6 worm cellular contexts compared by ENCODE assay signal in the genomic region with DNA sequence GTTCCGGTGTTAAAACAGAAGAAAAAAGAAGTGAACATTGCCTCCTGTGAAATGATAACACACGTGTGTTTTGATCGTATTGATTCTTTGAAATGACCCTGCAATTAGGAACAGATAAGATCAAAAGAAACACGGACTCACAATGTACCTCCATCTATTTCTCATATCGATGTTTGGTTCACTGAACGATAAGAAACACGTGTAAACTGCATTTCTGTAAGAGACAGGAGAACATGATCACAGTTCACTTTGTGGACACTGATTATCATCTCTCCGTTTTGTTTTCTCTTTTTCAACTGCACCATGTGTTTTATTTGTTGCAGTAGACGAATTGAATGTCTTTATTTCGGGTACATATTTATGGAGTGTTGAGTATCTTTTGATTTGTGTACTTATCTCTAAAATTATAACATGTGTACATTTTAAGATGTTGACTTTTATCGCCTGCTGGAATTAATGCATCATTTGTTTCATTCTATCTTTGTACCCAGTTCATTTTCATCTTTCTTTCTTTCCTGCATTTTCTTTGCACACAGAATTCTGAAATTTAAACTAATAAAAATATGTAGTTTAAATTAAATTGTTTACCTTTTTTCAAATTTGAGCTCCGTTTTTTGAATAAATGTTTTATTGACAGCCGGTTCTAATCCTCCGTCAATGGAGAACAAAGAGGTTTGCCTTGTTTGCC.
TF ChIP-seq lines count a peak whose summit lies in the region.

H12C20.7 (minus strand) TSS at position 188 of the 688 bp plus-strand sequence.
nhr-68 (plus strand) TSS at position 638 of the 688 bp plus-strand sequence.

TF ChIP-seq in whole organism, L1 larva, 84 proteins besides CTCF, POLR2A, EP300 and RAD21 (continued from another document and continues in another):
- TF ChIP-seq sptf-1 (tag; optimal IDR thresholded peaks at IDR 0.05; lab: Kevin White, UChicago) (no peak), elt-3 (tag; optimal IDR thresholded peaks at IDR 0.05; lab: Kevin White, UChicago) (peak; percentile 84 to 99 (median 93)), lin-39 (tag; optimal IDR thresholded peaks at IDR 0.05; lab: Kevin White, UChicago) (peak; percentile 59), sox-4 (tag; optimal IDR thresholded peaks at IDR 0.05; lab: Kevin White, UChicago) (no peak), zip-4 (GFP tag; optimal IDR thresholded peaks at IDR 0.05; lab: Kevin White, UChicago) (peak; percentile 51), mab-9 (GFP tag; IDR thresholded peaks at IDR 0.05; lab: Robert Waterston, UW) (peak; percentile 44; the same call in 1 of the 2 replicates), nhr-28 (tag; optimal IDR thresholded peaks at IDR 0.05; lab: Kevin White, UChicago) (no peak), ces-1 (GFP tag; optimal IDR thresholded peaks at IDR 0.05; lab: Kevin White, UChicago) (no peak), nhr-19 (GFP tag; conservative IDR thresholded peaks at IDR 0.05; lab: Robert Waterston, UW) (peak; percentile 90), pax-3 (tag; optimal IDR thresholded peaks at IDR 0.05; lab: Kevin White, UChicago) (no peak), ceh-90 (tag; optimal IDR thresholded peaks at IDR 0.05; lab: Kevin White, UChicago) (no peak), nhr-76 (tag; optimal IDR thresholded peaks at IDR 0.05; lab: Kevin White, UChicago) (no peak), grh-1 (GFP tag; IDR thresholded peaks at IDR 0.05; lab: Robert Waterston, UW) (peak; percentile 82), blmp-1 (tag; optimal IDR thresholded peaks at IDR 0.05; lab: Kevin White, UChicago) (peak; percentile 76), hpl-2 (GFP tag; optimal IDR thresholded peaks at IDR 0.05; lab: Kevin White, UChicago) (peak; percentile 46), lin-35 (GFP tag; optimal IDR thresholded peaks at IDR 0.05; lab: Kevin White, UChicago) (peak in 1 of 2 experiments; percentile 85), fkh-10 (GFP tag; optimal IDR thresholded peaks at IDR 0.05; lab: Kevin White, UChicago) (no peak), aha-1 (tag; optimal IDR thresholded peaks at IDR 0.05; lab: Kevin White, UChicago) (no peak), aly-2 (tag; optimal IDR thresholded peaks at IDR 0.05; lab: Kevin White, UChicago) (no peak), elt-2 (tag; optimal IDR thresholded peaks at IDR 0.05; lab: Kevin White, UChicago) (peak; percentile 99)

TF ChIP-seq in whole organism, L2 larva, 48 proteins besides CTCF, POLR2A, EP300 and RAD21 (continued from another document and continues in another):
- TF ChIP-seq nhr-21 (tag; optimal IDR thresholded peaks at IDR 0.05; lab: Kevin White, UChicago), result peak; percentile 99
- peak; percentile 27 for TF ChIP-seq elt-1 (tag; optimal IDR thresholded peaks at IDR 0.05; lab: Kevin White, UChicago)
- TF ChIP-seq mab-5 (tag; optimal IDR thresholded peaks at IDR 0.05; lab: Kevin White, UChicago), result no peak
- peak; percentile 82 for TF ChIP-seq Y55F3AM.14 (GFP tag; optimal IDR thresholded peaks at IDR 0.05; lab: Kevin White, UChicago)
- TF ChIP-seq C34F6.9 (tag; optimal IDR thresholded peaks at IDR 0.05; lab: Kevin White, UChicago), result peak; percentile 49
- no peak for TF ChIP-seq nhr-12 (tag; optimal IDR thresholded peaks at IDR 0.05; lab: Kevin White, UChicago)
- TF ChIP-seq nhr-6 (tag; optimal IDR thresholded peaks at IDR 0.05; lab: Kevin White, UChicago), result peak; percentile 71
- no peak for TF ChIP-seq nhr-25 (tag; optimal IDR thresholded peaks at IDR 0.05; lab: Kevin White, UChicago)
- peak; percentile 45 for TF ChIP-seq ceh-16 (tag; optimal IDR thresholded peaks at IDR 0.05; lab: Kevin White, UChicago)
- TF ChIP-seq nhr-11 (tag; optimal IDR thresholded peaks at IDR 0.05; lab: Kevin White, UChicago), result peak; percentile 4
- no peak for TF ChIP-seq nhr-77 (tag; optimal IDR thresholded peaks at IDR 0.05; lab: Kevin White, UChicago)
- TF ChIP-seq sma-9 (GFP tag; optimal IDR thresholded peaks at IDR 0.05; lab: Kevin White, UChicago), result peak; percentile 100
- peak; percentile 32 for TF ChIP-seq sma-9 (tag; optimal IDR thresholded peaks at IDR 0.05; lab: Kevin White, UChicago)
- TF ChIP-seq egl-27 (tag; optimal IDR thresholded peaks at IDR 0.05; lab: Kevin White, UChicago), result peak; percentile 67
- TF ChIP-seq sma-3 (GFP tag; optimal IDR thresholded peaks at IDR 0.05; lab: Kevin White, UChicago), result peak; percentile 99
- peak; percentile 47 for TF ChIP-seq lin-13 (GFP tag; optimal IDR thresholded peaks at IDR 0.05; lab: Kevin White, UChicago)
- TF ChIP-seq ztf-11 (tag; optimal IDR thresholded peaks at IDR 0.05; lab: Kevin White, UChicago), result no peak
- peak; percentile 97 for TF ChIP-seq F13H6.1 (tag; optimal IDR thresholded peaks at IDR 0.05; lab: Kevin White, UChicago)
- peak; percentile 63 for TF ChIP-seq gmeb-1 (tag; optimal IDR thresholded peaks at IDR 0.05; lab: Kevin White, UChicago)
- TF ChIP-seq blmp-1 (tag; optimal IDR thresholded peaks at IDR 0.05; lab: Kevin White, UChicago; ENCODE audit: insufficient read depth), result peak; percentile 85
- peak; percentile 97 for TF ChIP-seq nhr-10 (tag; optimal IDR thresholded peaks at IDR 0.05; lab: Kevin White, UChicago)

TF ChIP-seq in whole organism, L3 larva, 47 proteins besides CTCF, POLR2A, EP300 and RAD21 (continued from another document and continues in another):
- TF ChIP-seq nfya-1 (tag; optimal IDR thresholded peaks at IDR 0.05; lab: Kevin White, UChicago; ENCODE audit: insufficient read depth) (peak; percentile 65), R02D3.7 (tag; optimal IDR thresholded peaks at IDR 0.05; lab: Kevin White, UChicago) (peak; percentile 50), ceh-9 (tag; optimal IDR thresholded peaks at IDR 0.05; lab: Kevin White, UChicago) (no peak), ceh-28 (tag; optimal IDR thresholded peaks at IDR 0.05; lab: Kevin White, UChicago) (peak; percentile 52), egl-27 (tag; optimal IDR thresholded peaks at IDR 0.05; lab: Kevin White, UChicago) (peak; percentile 72), mdl-1 (tag; optimal IDR thresholded peaks at IDR 0.05; lab: Kevin White, UChicago) (peak; percentile 76), unc-39 (tag; optimal IDR thresholded peaks at IDR 0.05; lab: Kevin White, UChicago) (no peak), elt-3 (tag; optimal IDR thresholded peaks at IDR 0.05; lab: Kevin White, UChicago) (peak in 2 of 3 experiments; percentile 75 to 77), nhr-23 (tag; optimal IDR thresholded peaks at IDR 0.05; lab: Kevin White, UChicago) (peak; percentile 93), zag-1 (tag; optimal IDR thresholded peaks at IDR 0.05; lab: Kevin White, UChicago) (no peak), tbx-2 (tag; optimal IDR thresholded peaks at IDR 0.05; lab: Kevin White, UChicago) (peak; percentile 87), daf-12 (tag; optimal IDR thresholded peaks at IDR 0.05; lab: Kevin White, UChicago) (no peak), eor-1 (tag; optimal IDR thresholded peaks at IDR 0.05; lab: Kevin White, UChicago) (no peak), fkh-2 (tag; optimal IDR thresholded peaks at IDR 0.05; lab: Kevin White, UChicago) (no peak), fkh-10 (GFP tag; optimal IDR thresholded peaks at IDR 0.05; lab: Kevin White, UChicago) (no peak), pha-4 (tag; optimal IDR thresholded peaks at IDR 0.05; lab: Kevin White, UChicago) (peak; percentile 95), nhr-77 (tag; optimal IDR thresholded peaks at IDR 0.05; lab: Kevin White, UChicago) (peak; percentile 31), fos-1 (tag; optimal IDR thresholded peaks at IDR 0.05; lab: Kevin White, UChicago) (peak; percentile 60), lsy-12 (tag; optimal IDR thresholded peaks at IDR 0.05; lab: Kevin White, UChicago) (peak; percentile 95), nhr-28 (tag; optimal IDR thresholded peaks at IDR 0.05; lab: Kevin White, UChicago) (peak; percentile 48), nhr-43 (tag; optimal IDR thresholded peaks at IDR 0.05; lab: Kevin White, UChicago; ENCODE audit: poor library complexity, severe bottlenecking) (peak; percentile 99)

TF ChIP-seq in whole organism, L4 larva, 104 proteins besides CTCF, POLR2A, EP300 and RAD21 (continued from another document and continues in another):
- TF ChIP-seq nhr-237 (tag; optimal IDR thresholded peaks at IDR 0.05; lab: Kevin White, UChicago), result no peak
- peak; percentile 75 for TF ChIP-seq mxl-2 (GFP tag; conservative IDR thresholded peaks at IDR 0.05; lab: Robert Waterston, UW)
- TF ChIP-seq lin-29 (GFP tag; IDR thresholded peaks at IDR 0.05; lab: Robert Waterston, UW), result peak; percentile 66; the same call in 1 of the 2 replicates
- TF ChIP-seq hmg-1.1 (GFP tag; IDR thresholded peaks at IDR 0.05; lab: Robert Waterston, UW), result no peak
- TF ChIP-seq F26F4.8 (GFP tag; conservative IDR thresholded peaks at IDR 0.05; lab: Robert Waterston, UW), result no peak
- no peak for TF ChIP-seq snpc-1.2 (GFP tag; IDR thresholded peaks at IDR 0.05; lab: Robert Waterston, UW)
- peak; percentile 96 for TF ChIP-seq hlh-30 (tag; optimal IDR thresholded peaks at IDR 0.05; lab: Kevin White, UChicago; ENCODE audit: insufficient read depth)
- peak; percentile 21 for TF ChIP-seq fos-1 (tag; optimal IDR thresholded peaks at IDR 0.05; lab: Kevin White, UChicago)
- peak; percentile 90 for TF ChIP-seq duxl-1 (tag; optimal IDR thresholded peaks at IDR 0.05; lab: Kevin White, UChicago; ENCODE audit: poor library complexity)
- TF ChIP-seq spr-1 (tag; optimal IDR thresholded peaks at IDR 0.05; lab: Kevin White, UChicago), result peak; percentile 86
- peak; percentile 38 for TF ChIP-seq rbr-2 (tag; optimal IDR thresholded peaks at IDR 0.05; lab: Kevin White, UChicago)
- TF ChIP-seq php-3 (GFP tag; IDR thresholded peaks at IDR 0.05; lab: Robert Waterston, UW), result peak; percentile 97
- peak; percentile 86; the same call in 1 of the 2 replicates for TF ChIP-seq nhr-42 (GFP tag; IDR thresholded peaks at IDR 0.05; lab: Robert Waterston, UW)
- peak; percentile 84 for TF ChIP-seq T20F7.1 (GFP tag; optimal IDR thresholded peaks at IDR 0.05; lab: Kevin White, UChicago)
- TF ChIP-seq mep-1 (tag; optimal IDR thresholded peaks at IDR 0.05; lab: Kevin White, UChicago), result peak; percentile 85
- TF ChIP-seq lin-39 (tag; optimal IDR thresholded peaks at IDR 0.05; lab: Kevin White, UChicago), result no peak
- peak; percentile 98 for TF ChIP-seq gei-8 (GFP tag; optimal IDR thresholded peaks at IDR 0.05; lab: Kevin White, UChicago)
- no peak for TF ChIP-seq Y5F2A.4 (GFP tag; optimal IDR thresholded peaks at IDR 0.05; lab: Kevin White, UChicago)
- no peak for TF ChIP-seq snpc-4 (tag; optimal IDR thresholded peaks at IDR 0.05; lab: Kevin White, UChicago)
- peak; percentile 89 for TF ChIP-seq T26A8.4 (GFP tag; IDR thresholded peaks at IDR 0.05; lab: Robert Waterston, UW)
- TF ChIP-seq pqm-1 (tag; optimal IDR thresholded peaks at IDR 0.05; lab: Kevin White, UChicago), result peak; percentile 59
- TF ChIP-seq nhr-77 (tag; optimal IDR thresholded peaks at IDR 0.05; lab: Kevin White, UChicago), result peak; percentile 88

TF ChIP-seq in whole organism, late embryonic, 69 proteins besides CTCF, POLR2A, EP300 and RAD21 (continued from another document):
- no peak for TF ChIP-seq C38D4.7 (GFP tag; optimal IDR thresholded peaks at IDR 0.05; lab: Kevin White, UChicago)
- no peak for TF ChIP-seq ets-4 (tag; optimal IDR thresholded peaks at IDR 0.05; lab: Kevin White, UChicago)
- no peak for TF ChIP-seq ttx-3 (tag; optimal IDR thresholded peaks at IDR 0.05; lab: Kevin White, UChicago)
- TF ChIP-seq pros-1 (tag; optimal IDR thresholded peaks at IDR 0.05; lab: Kevin White, UChicago), result no peak
TF ChIP-seq in whole organism, late embryonic: peak in this region for 2.

TF ChIP-seq in whole organism, young adult, 124 proteins besides CTCF, POLR2A, EP300 and RAD21 (continued from another document and continues in another):
- TF ChIP-seq rpc-1 (optimal IDR thresholded peaks at IDR 0.05; lab: Kevin White, UChicago) (no peak), rpc-1 (tag; optimal IDR thresholded peaks at IDR 0.05; lab: Kevin White, UChicago) (no peak), mxl-1 (tag; optimal IDR thresholded peaks at IDR 0.05; lab: Kevin White, UChicago) (no peak), repo-1 (tag; optimal IDR thresholded peaks at IDR 0.05; lab: Kevin White, UChicago) (peak; percentile 90), F10E7.11 (tag; optimal IDR thresholded peaks at IDR 0.05; lab: Kevin White, UChicago) (no peak), F22D6.2 (tag; optimal IDR thresholded peaks at IDR 0.05; lab: Kevin White, UChicago) (peak; percentile 91), rcor-1 (GFP tag; IDR thresholded peaks at IDR 0.05; lab: Robert Waterston, UW) (0 out of 2 replicates have a peak, but pooled peaks have one; percentile 16), ceh-40 (GFP tag; IDR thresholded peaks at IDR 0.05; lab: Robert Waterston, UW) (no peak), nhr-179 (tag; optimal IDR thresholded peaks at IDR 0.05; lab: Kevin White, UChicago) (no peak), F55B11.4 (tag; optimal IDR thresholded peaks at IDR 0.05; lab: Kevin White, UChicago; ENCODE audit: borderline replicate concordance, insufficient read depth) (no peak), bed-1 (GFP tag; IDR thresholded peaks at IDR 0.05; lab: Robert Waterston, UW) (no peak), him-1 (tag; optimal IDR thresholded peaks at IDR 0.05; lab: Kevin White, UChicago) (no peak), unc-62 (GFP tag; optimal IDR thresholded peaks at IDR 0.05; lab: Kevin White, UChicago) (peak; percentile 3), snpc-4 (GFP tag; optimal IDR thresholded peaks at IDR 0.05; lab: Kevin White, UChicago) (no peak), snpc-4 (tag; optimal IDR thresholded peaks at IDR 0.05; lab: Kevin White, UChicago) (peak in 2 of 4 experiments; percentile 63 to 69), B0035.1 (tag; optimal IDR thresholded peaks at IDR 0.05; lab: Kevin White, UChicago) (peak; percentile 29), cebp-1 (GFP tag; IDR thresholded peaks at IDR 0.05; lab: Robert Waterston, UW) (peak; percentile 51; the same call in 1 of the 2 replicates), cebp-1 (tag; optimal IDR thresholded peaks at IDR 0.05; lab: Kevin White, UChicago) (peak; percentile 85), madf-10 (tag; optimal IDR thresholded peaks at IDR 0.05; lab: Kevin White, UChicago) (peak; percentile 85), lin-35 (GFP tag; optimal IDR thresholded peaks at IDR 0.05; lab: Kevin White, UChicago) (peak in 1 of 3 experiments; percentile 55), B0019.2 (GFP tag; conservative IDR thresholded peaks at IDR 0.05; lab: Robert Waterston, UW) (no peak), F52B5.7 (tag; optimal IDR thresholded peaks at IDR 0.05; lab: Kevin White, UChicago) (peak; percentile 63), Y56A3A.18 (GFP tag; IDR thresholded peaks at IDR 0.05; lab: Robert Waterston, UW) (peak; percentile 40; the same call in 1 of the 2 replicates), lsy-27 (tag; optimal IDR thresholded peaks at IDR 0.05; lab: Kevin White, UChicago; ENCODE audit: borderline replicate concordance, insufficient read depth) (no peak), lsl-1 (GFP tag; optimal IDR thresholded peaks at IDR 0.05; lab: Kevin White, UChicago) (no peak), snpc-1.1 (tag; optimal IDR thresholded peaks at IDR 0.05; lab: Kevin White, UChicago; ENCODE audit: insufficient read depth) (no peak), somi-1 (GFP tag; optimal IDR thresholded peaks at IDR 0.05; lab: Kevin White, UChicago) (peak; percentile 97), ekl-4 (GFP tag; IDR thresholded peaks at IDR 0.05; lab: Robert Waterston, UW) (0 out of 2 replicates have a peak, but pooled peaks have one; percentile 37), ceh-91 (GFP tag; IDR thresholded peaks at IDR 0.05; lab: Robert Waterston, UW) (no peak), ama-1 (optimal IDR thresholded peaks at IDR 0.05; lab: Kevin White, UChicago) (no peak), ama-1 (GFP tag; optimal IDR thresholded peaks at IDR 0.05; lab: Kevin White, UChicago) (no peak), ztf-18 (tag; optimal IDR thresholded peaks at IDR 0.05; lab: Kevin White, UChicago) (peak; percentile 37), ztf-26 (tag; optimal IDR thresholded peaks at IDR 0.05; lab: Kevin White, UChicago) (peak; percentile 97), F23B12.7 (tag; optimal IDR thresholded peaks at IDR 0.05; lab: Kevin White, UChicago; ENCODE audit: insufficient read depth) (no peak), Y95B8A.8 (GFP tag; IDR thresholded peaks at IDR 0.05; lab: Robert Waterston, UW) (no peak), ets-4 (GFP tag; optimal IDR thresholded peaks at IDR 0.05; lab: Kevin White, UChicago) (peak; percentile 2), nhr-80 (tag; optimal IDR thresholded peaks at IDR 0.05; lab: Kevin White, UChicago) (peak; percentile 98), madf-3 (GFP tag; IDR thresholded peaks at IDR 0.05; lab: Robert Waterston, UW) (no peak), Y53G8AR.9 (GFP tag; conservative IDR thresholded peaks at IDR 0.05; lab: Robert Waterston, UW) (0 out of 2 replicates have a peak, but pooled peaks have one; percentile 13), tbp1 (GFP tag; optimal IDR thresholded peaks at IDR 0.05; lab: Kevin White, UChicago) (peak; percentile 70), B0336.3 (GFP tag; IDR thresholded peaks at IDR 0.05; lab: Robert Waterston, UW) (peak; percentile 83; the same call in 1 of the 2 replicates)
